Fruit fly (Drosophila melanogaster): ENCODE data around the gene Raf.

The Raf gene

dm6 chrX:2340009-2340733 is 44.9 kb downstream of the Raf start (continued):
- TF ChIP-seq fu2 (GFP tag; optimal IDR thresholded peaks at IDR 0.05) = no peak
- no peak for TF ChIP-seq CG42726 (GFP tag; IDR thresholded peaks at IDR 0.05; ENCODE audit: partially characterized antibody)
- no peak for TF ChIP-seq CG1647 (GFP tag; optimal IDR thresholded peaks at IDR 0.05)
- no peak for TF ChIP-seq croc (GFP tag; conservative IDR thresholded peaks at IDR 0.05)
- TF ChIP-seq ranshi (GFP tag; IDR thresholded peaks at IDR 0.05) = no peak
- no peak for TF ChIP-seq chif (GFP tag; optimal IDR thresholded peaks at IDR 0.05)
- TF ChIP-seq crc (GFP tag; optimal IDR thresholded peaks at IDR 0.05) = no peak
- no peak for TF ChIP-seq Six4 (GFP tag; optimal IDR thresholded peaks at IDR 0.05)
- peak; percentile 94 for TF ChIP-seq Dp (GFP tag; optimal IDR thresholded peaks at IDR 0.05)
- TF ChIP-seq tup (GFP tag; optimal IDR thresholded peaks at IDR 0.05) = no peak
- no peak for TF ChIP-seq gt (GFP tag; IDR thresholded peaks at IDR 0.05)
- TF ChIP-seq Neu2 (GFP tag; optimal IDR thresholded peaks at IDR 0.05; ENCODE audit: borderline replicate concordance) = no peak
- TF ChIP-seq en (GFP tag; optimal IDR thresholded peaks at IDR 0.05) = no peak
- TF ChIP-seq CG3995 (GFP tag; optimal IDR thresholded peaks at IDR 0.05) = peak; percentile 50
- TF ChIP-seq caup (GFP tag; optimal IDR thresholded peaks at IDR 0.05; ENCODE audit: severe bottlenecking) = no peak
- no peak for TF ChIP-seq CG4404 (GFP tag; IDR thresholded peaks at IDR 0.05)
- no peak for TF ChIP-seq dimm (GFP tag; IDR thresholded peaks at IDR 0.05)
- TF ChIP-seq CG3838 (GFP tag; optimal IDR thresholded peaks at IDR 0.05) = no peak
- TF ChIP-seq dan (GFP tag; IDR thresholded peaks at IDR 0.05) = no peak
- TF ChIP-seq Side (GFP tag; optimal IDR thresholded peaks at IDR 0.05) = no peak
- peak; percentile 34 for TF ChIP-seq pho (GFP tag; optimal IDR thresholded peaks at IDR 0.05)
- no peak for TF ChIP-seq gem (tag; optimal IDR thresholded peaks at IDR 0.05)
- TF ChIP-seq CG10209 (GFP tag; optimal IDR thresholded peaks at IDR 0.05) = no peak
- TF ChIP-seq CG10431 (GFP tag; optimal IDR thresholded peaks at IDR 0.05) = no peak
- no peak for TF ChIP-seq tx (GFP tag; optimal IDR thresholded peaks at IDR 0.05)
- TF ChIP-seq sug (tag; optimal IDR thresholded peaks at IDR 0.05) = peak; percentile 26
- no peak for TF ChIP-seq sc (optimal IDR thresholded peaks at IDR 0.05)
- TF ChIP-seq sc (GFP tag; optimal IDR thresholded peaks at IDR 0.05) = no peak
- peak; percentile 73 for TF ChIP-seq tna (GFP tag; IDR thresholded peaks at IDR 0.05; ENCODE audit: partially characterized antibody)
- no peak for TF ChIP-seq nerfin-1 (tag; optimal IDR thresholded peaks at IDR 0.05)
- TF ChIP-seq CG10543 (GFP tag; optimal IDR thresholded peaks at IDR 0.05) = peak; percentile 2
- TF ChIP-seq ro (GFP tag; IDR thresholded peaks at IDR 0.05) = no peak
- no peak for TF ChIP-seq pan (optimal IDR thresholded peaks at IDR 0.05)
- TF ChIP-seq pan (GFP tag; optimal IDR thresholded peaks at IDR 0.05 in 1 of 2, IDR thresholded peaks at IDR 0.05 in 1 of 2) = no peak
- TF ChIP-seq CG32532 (GFP tag; IDR thresholded peaks at IDR 0.05) = no peak
- TF ChIP-seq gfzf (GFP tag; optimal IDR thresholded peaks at IDR 0.05) = peak; percentile 54
- TF ChIP-seq schlank (tag; optimal IDR thresholded peaks at IDR 0.05) = no peak
- TF ChIP-seq Dip2 (GFP tag; IDR thresholded peaks at IDR 0.05) = peak; percentile 90
- TF ChIP-seq ewg (GFP tag; optimal IDR thresholded peaks at IDR 0.05) = no peak
- no peak for TF ChIP-seq trh (GFP tag; optimal IDR thresholded peaks at IDR 0.05)
- TF ChIP-seq tap (tag; optimal IDR thresholded peaks at IDR 0.05) = no peak
- 0 out of 2 replicates have a peak, but pooled peaks have one; percentile 50 for TF ChIP-seq ato (GFP tag; IDR thresholded peaks at IDR 0.05; ENCODE audit: partially characterized antibody)
- TF ChIP-seq Bteb2 (GFP tag; optimal IDR thresholded peaks at IDR 0.05) = no peak
- no peak for TF ChIP-seq h (optimal IDR thresholded peaks at IDR 0.05)
- TF ChIP-seq Ada2b (GFP tag; IDR thresholded peaks at IDR 0.05) = no peak
- TF ChIP-seq seq (GFP tag; IDR thresholded peaks at IDR 0.05) = no peak
- peak; percentile 28; the same call in 1 of the 2 replicates for TF ChIP-seq CG9932 (GFP tag; IDR thresholded peaks at IDR 0.05)
- TF ChIP-seq crp (GFP tag; optimal IDR thresholded peaks at IDR 0.05) = peak in 1 of 2 experiments; percentile 60
- TF ChIP-seq Ssrp (tag; optimal IDR thresholded peaks at IDR 0.05) = no peak
- TF ChIP-seq slp2 (GFP tag; optimal IDR thresholded peaks at IDR 0.05) = no peak
- TF ChIP-seq CG7372 (GFP tag; IDR thresholded peaks at IDR 0.05) = no peak
